Fruit fly (Drosophila melanogaster): ENCODE data around the gene Cpr62Bb.

DNA sequence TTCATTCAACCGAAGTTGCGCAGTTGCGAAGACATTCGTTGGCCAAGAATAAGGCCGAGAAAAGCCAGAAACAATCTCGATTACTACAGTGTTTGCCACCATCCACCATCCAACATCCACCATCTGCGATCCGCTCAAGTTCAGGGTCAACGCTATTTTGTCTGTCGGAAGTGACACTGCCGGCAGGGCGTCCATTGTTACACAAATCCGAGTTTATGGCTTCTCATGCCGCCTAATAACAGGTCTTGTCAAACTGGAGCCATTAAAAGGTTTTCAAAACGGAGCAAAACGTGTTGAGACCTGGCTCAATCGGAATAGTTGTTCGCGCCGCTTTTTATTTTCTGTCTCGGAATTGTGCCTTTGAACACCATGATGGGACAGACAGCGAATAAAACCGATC lies 16.1 kb downstream of the Cpr62Bb start:
- no peak for TF ChIP-seq jigr1 (GFP tag; IDR thresholded peaks at IDR 0.05)
- TF ChIP-seq zf30C (GFP tag; optimal IDR thresholded peaks at IDR 0.05), result no peak
- 0 out of 3 replicates have a peak, but pooled peaks have one; percentile 23 for TF ChIP-seq CG2199 (GFP tag; IDR thresholded peaks at IDR 0.05)
- TF ChIP-seq Sox100B (GFP tag; optimal IDR thresholded peaks at IDR 0.05), result no peak
- no peak for TF ChIP-seq twi (tag; optimal IDR thresholded peaks at IDR 0.05)
- TF ChIP-seq CG8765 (GFP tag; IDR thresholded peaks at IDR 0.05), result no peak
- no peak for TF ChIP-seq CG32532 (GFP tag; IDR thresholded peaks at IDR 0.05)
- TF ChIP-seq CG7786 (GFP tag; optimal IDR thresholded peaks at IDR 0.05), result no peak
- TF ChIP-seq CG4707 (GFP tag; optimal IDR thresholded peaks at IDR 0.05), result no peak
- TF ChIP-seq CG7839 (tag; optimal IDR thresholded peaks at IDR 0.05), result no peak
- TF ChIP-seq prd (optimal IDR thresholded peaks at IDR 0.05), result no peak
- no peak for TF ChIP-seq prd (GFP tag; IDR thresholded peaks at IDR 0.05)
- no peak for TF ChIP-seq CG8281 (tag; optimal IDR thresholded peaks at IDR 0.05)
- no peak for TF ChIP-seq HmgD (GFP tag; optimal IDR thresholded peaks at IDR 0.05)
